Worm (Caenorhabditis elegans): ENCODE measurements around the gene F25G6.1.

F25G6.1 gene

DNA sequence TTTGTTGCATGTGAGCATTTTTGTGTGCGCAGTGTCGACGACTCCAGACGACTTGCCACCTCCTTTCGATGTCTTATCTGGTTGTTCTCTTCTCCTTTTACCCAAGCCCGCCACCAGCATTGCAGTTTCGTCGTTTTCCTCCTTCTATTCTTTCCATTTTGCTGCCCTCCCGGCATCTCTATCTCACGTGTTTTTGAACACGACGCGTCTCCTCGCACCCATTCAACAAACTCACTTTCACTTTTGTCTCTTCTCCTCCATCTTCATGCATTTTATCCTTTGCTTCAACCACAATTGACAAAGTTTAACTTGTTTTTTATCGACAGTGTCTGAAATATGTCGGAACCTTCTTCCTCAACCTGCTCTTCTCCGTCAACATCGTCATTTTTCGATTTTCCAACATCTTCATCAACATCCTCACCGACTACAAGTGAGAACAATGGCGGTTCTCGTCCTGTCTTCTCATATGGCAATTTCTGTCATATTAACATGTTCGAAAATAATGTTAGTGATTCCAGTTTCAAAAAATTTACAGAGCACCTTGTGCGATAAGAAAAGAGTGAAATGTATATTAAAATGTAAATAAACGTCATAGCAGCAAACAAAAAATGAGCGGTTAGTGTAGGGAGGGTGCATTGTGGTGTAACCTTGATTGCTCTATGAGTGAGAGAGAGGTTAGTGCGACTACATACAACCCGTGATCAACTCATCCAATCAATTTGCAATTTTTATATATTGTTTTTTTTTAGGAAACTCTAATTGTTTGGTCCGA, 36.0 kb downstream of the F25G6.1 start, which contains the start of gene fip-4 (continued):
- peak; percentile 76 for TF ChIP-seq aha-1 (tag)
- no peak for TF ChIP-seq lin-38 (GFP tag; IDR thresholded peaks at IDR 0.05)
- TF ChIP-seq hlh-30 (tag; optimal IDR thresholded peaks at IDR 0.05; ENCODE audit: insufficient read depth), result peak; percentile 87

DNA sequence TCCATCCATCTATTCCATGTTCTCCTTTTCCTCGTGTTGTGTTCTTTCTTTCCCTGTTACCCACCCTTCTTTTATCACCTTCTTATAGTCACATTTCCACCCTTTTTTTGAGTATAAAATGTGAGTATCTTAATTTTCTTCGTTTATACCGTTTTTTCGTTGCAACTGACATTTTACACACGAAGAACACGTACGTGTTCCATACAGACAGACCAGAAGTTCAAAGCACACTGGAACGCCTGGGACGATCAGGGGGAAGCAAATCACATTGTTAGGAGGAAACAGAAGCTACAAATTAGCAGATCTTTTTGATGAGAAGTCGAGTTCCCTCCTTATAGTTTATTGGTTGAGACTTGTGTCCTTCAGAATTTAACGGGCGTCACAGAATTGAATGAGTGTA, 40.8 kb downstream of the F25G6.1 start:
- TF ChIP-seq ces-1 (GFP tag; optimal IDR thresholded peaks at IDR 0.05) (no peak), ctbp-1 (GFP tag; IDR thresholded peaks at IDR 0.05) (0 out of 2 replicates have a peak, but pooled peaks have one; percentile 7), ceh-44 (GFP tag; IDR thresholded peaks at IDR 0.05) (0 out of 2 replicates have a peak, but pooled peaks have one; percentile 10), nhr-111 (GFP tag; optimal IDR thresholded peaks at IDR 0.05) (no peak), nhr-42 (GFP tag; IDR thresholded peaks at IDR 0.05) (no peak), mxl-3 (GFP tag; optimal IDR thresholded peaks at IDR 0.05) (no peak), lin-29 (GFP tag; IDR thresholded peaks at IDR 0.05) (no peak), F26F4.8 (GFP tag; conservative IDR thresholded peaks at IDR 0.05) (no peak), nhr-48 (tag; optimal IDR thresholded peaks at IDR 0.05) (peak; percentile 19), aha-1 (tag) (peak; percentile 77), daf-16 (GFP tag; optimal IDR thresholded peaks at IDR 0.05) (no peak), daf-16 (tag; optimal IDR thresholded peaks at IDR 0.05) (peak; percentile 9), nhr-11 (tag; optimal IDR thresholded peaks at IDR 0.05) (no peak), mep-1 (tag; optimal IDR thresholded peaks at IDR 0.05) (peak; percentile 15), hmg-1.1 (GFP tag; IDR thresholded peaks at IDR 0.05) (0 out of 2 replicates have a peak, but pooled peaks have one; percentile 20), ama-1 (optimal IDR thresholded peaks at IDR 0.05) (peak; percentile 68), Y5F2A.4 (GFP tag; optimal IDR thresholded peaks at IDR 0.05) (no peak), mes-2 (tag; optimal IDR thresholded peaks at IDR 0.05; ENCODE audit: poor library complexity, severe bottlenecking) (peak; percentile 21), snpc-4 (tag; optimal IDR thresholded peaks at IDR 0.05) (no peak)

DNA sequence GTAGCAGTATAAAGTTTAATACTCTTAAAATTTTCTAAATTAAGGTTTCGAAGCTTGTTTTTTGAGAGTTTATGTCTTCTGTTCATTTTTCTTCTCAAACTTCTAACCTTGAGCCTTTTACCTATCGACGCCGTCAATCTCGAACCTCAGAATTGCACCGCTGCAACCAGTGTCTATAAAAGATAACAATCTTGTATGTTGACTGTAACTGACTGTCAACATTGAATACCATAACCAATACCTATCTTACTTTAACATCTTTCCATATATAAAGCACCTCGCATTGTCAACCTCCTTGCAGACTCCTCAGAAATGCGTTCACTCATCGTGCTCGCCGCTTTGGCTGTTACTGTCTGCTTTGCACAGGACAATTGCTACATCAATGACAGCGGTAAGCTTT, 43.9 kb downstream of the F25G6.1 start, which contains the start of gene grd-5:
Gene grd-5, plus strand, starts transcription at position 295 of the 400 bp plus-strand sequence.
- TF ChIP-seq aha-1 (tag), result peak; percentile 79
- TF ChIP-seq daf-12 (tag; optimal IDR thresholded peaks at IDR 0.05), result no peak

DNA sequence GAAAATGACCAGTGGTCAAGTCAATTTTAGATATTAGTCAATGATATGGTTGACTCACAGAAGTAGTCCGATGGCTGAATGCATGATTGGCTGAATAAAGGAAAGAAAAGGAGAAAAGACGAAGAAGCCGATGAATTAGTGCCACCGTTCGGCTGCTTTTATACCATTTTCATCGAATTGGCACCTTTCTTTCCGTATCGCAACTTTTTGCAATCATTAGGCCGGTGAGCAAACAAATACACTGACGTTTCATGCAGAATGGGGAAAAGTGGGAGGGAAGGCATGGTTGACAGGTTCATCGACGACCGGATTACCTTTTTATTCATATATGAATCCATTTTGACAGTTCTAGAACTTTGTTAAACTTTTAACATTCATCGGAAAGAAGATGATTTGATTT, 46.4 kb downstream of the F25G6.1 start, which contains the start of gene idpc-2:
Gene idpc-2, minus strand, starts transcription at position 101 of the 400 bp plus-strand sequence.
- TF ChIP-seq mes-2 (tag; optimal IDR thresholded peaks at IDR 0.05; ENCODE audit: poor library complexity, severe bottlenecking) (no peak), mdt-29 (GFP tag; IDR thresholded peaks at IDR 0.05) (no peak), set-16 (GFP tag; IDR thresholded peaks at IDR 0.05) (no peak)

DNA sequence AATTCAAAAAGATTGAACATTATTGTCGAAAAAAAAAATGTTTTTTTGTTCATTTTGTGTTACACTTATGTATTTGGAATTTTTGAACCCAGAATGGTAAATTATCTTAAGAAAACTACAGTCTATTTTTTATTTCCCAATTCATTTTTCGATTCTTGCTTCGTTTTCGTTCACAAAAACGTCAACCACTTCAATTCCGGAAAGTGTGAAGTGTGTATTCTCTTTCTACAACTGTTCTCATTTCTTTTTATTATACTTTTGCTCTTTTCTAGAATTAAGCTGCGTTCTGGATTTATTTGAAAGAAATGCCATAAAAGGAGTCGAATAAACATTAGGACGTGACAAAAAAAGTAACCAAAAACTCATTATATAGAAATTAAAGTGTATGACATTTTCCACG, 47.5 kb downstream of the F25G6.1 start, which contains the start of gene F41E6.1:
Gene F41E6.1, plus strand, starts transcription at position 301 of the 400 bp plus-strand sequence.
- TF ChIP-seq madf-5 (GFP tag; IDR thresholded peaks at IDR 0.05) (no peak), daf-12 (tag; optimal IDR thresholded peaks at IDR 0.05) (no peak), ceh-28 (tag; optimal IDR thresholded peaks at IDR 0.05) (no peak), F26F4.8 (GFP tag; conservative IDR thresholded peaks at IDR 0.05) (no peak), hlh-11 (tag; optimal IDR thresholded peaks at IDR 0.05) (no peak), rbr-2 (tag; optimal IDR thresholded peaks at IDR 0.05) (no peak), Y105C5A.15 (GFP tag; IDR thresholded peaks at IDR 0.05) (no peak), T20F7.1 (GFP tag; optimal IDR thresholded peaks at IDR 0.05) (no peak), ZK337.2 (GFP tag; IDR thresholded peaks at IDR 0.05) (no peak), egl-27 (tag; optimal IDR thresholded peaks at IDR 0.05) (no peak), mes-2 (tag; optimal IDR thresholded peaks at IDR 0.05; ENCODE audit: poor library complexity, severe bottlenecking) (no peak), dmd-8 (GFP tag; IDR thresholded peaks at IDR 0.05) (no peak), duxl-1 (tag; optimal IDR thresholded peaks at IDR 0.05; ENCODE audit: poor library complexity) (no peak), set-16 (GFP tag; IDR thresholded peaks at IDR 0.05) (no peak), arid-1 (GFP tag; conservative IDR thresholded peaks at IDR 0.05) (no peak), zip-11 (GFP tag; IDR thresholded peaks at IDR 0.05) (no peak), lin-1 (GFP tag; IDR thresholded peaks at IDR 0.05) (no peak), lin-39 (tag; optimal IDR thresholded peaks at IDR 0.05) (no peak), aha-1 (tag) (no peak)
